Worm (Caenorhabditis elegans): ENCODE data around the gene F13C5.3.

- TF ChIP-seq unc-62 (GFP tag; optimal IDR thresholded peaks at IDR 0.05 in 1 of 2) = no peak
- TF ChIP-seq unc-62 (tag; optimal IDR thresholded peaks at IDR 0.05) = no peak
- no peak for TF ChIP-seq nhr-11 (tag; optimal IDR thresholded peaks at IDR 0.05)
- TF ChIP-seq F44E2.7 (GFP tag; IDR thresholded peaks at IDR 0.05) = no peak
- no peak for TF ChIP-seq lin-29 (GFP tag; IDR thresholded peaks at IDR 0.05)
- TF ChIP-seq nhr-237 (tag; optimal IDR thresholded peaks at IDR 0.05) = no peak
- TF ChIP-seq mdl-1 (tag; optimal IDR thresholded peaks at IDR 0.05) = no peak
- no peak for TF ChIP-seq snpc-4 (tag; optimal IDR thresholded peaks at IDR 0.05)
- TF ChIP-seq ama-1 (optimal IDR thresholded peaks at IDR 0.05) = no peak
- TF ChIP-seq hlh-30 (tag; optimal IDR thresholded peaks at IDR 0.05; ENCODE audit: insufficient read depth) = no peak
- TF ChIP-seq nhr-28 (tag; optimal IDR thresholded peaks at IDR 0.05) = no peak
- TF ChIP-seq daf-19 (GFP tag; conservative IDR thresholded peaks at IDR 0.05) = no peak
- no peak for TF ChIP-seq ztf-11 (tag; optimal IDR thresholded peaks at IDR 0.05)
Measured at ce11 chrX:553875-554274, 45.5 kb downstream of the F13C5.3 start, which contains the start of gene F57C12.6.

Measured in whole organism, L4 larva.